Worm (Caenorhabditis elegans): ENCODE results near the gene sorf-1.

sorf-1 gene

DNA sequence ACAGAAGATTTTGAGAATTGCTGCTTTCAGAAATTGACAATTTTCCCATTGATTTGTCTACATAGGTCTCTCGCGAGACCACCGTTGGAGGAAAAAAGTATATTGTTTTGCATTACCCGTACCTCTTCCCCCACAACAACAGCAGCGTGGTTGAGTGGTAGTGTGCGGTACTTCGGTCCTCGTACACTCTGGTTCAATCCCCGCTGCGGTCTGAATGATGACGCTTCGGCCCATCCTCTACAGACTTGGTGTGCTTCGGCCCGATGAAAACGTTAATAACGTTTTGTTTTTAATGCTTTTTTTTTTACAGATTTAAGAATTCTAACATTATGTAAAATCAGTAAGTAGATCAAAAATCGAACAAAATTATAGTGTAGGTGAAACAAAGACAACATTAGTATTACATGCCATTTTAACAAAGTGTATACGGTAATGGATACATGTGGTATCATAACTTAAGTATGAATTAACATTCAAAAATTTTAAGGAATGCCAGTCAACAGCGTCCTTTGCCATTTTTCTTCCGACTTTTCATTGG, 31.1 kb downstream of the sorf-1 start, which contains the start of gene ZK816.3 (continued):
- TF ChIP-seq arid-1 (GFP tag; conservative IDR thresholded peaks at IDR 0.05) = 0 out of 2 replicates have a peak, but pooled peaks have one; percentile 43
- peak; percentile 40 for TF ChIP-seq mep-1 (tag; optimal IDR thresholded peaks at IDR 0.05)
- no peak for TF ChIP-seq nhr-102 (tag; optimal IDR thresholded peaks at IDR 0.05)
- TF ChIP-seq R02D3.7 (tag; optimal IDR thresholded peaks at IDR 0.05) = no peak
- TF ChIP-seq ctbp-1 (GFP tag; IDR thresholded peaks at IDR 0.05) = peak; percentile 64; the same call in 1 of the 2 replicates
- TF ChIP-seq Y5F2A.4 (GFP tag; optimal IDR thresholded peaks at IDR 0.05) = peak; percentile 5
- TF ChIP-seq hlh-30 (tag; optimal IDR thresholded peaks at IDR 0.05; ENCODE audit: insufficient read depth) = peak; percentile 13
- no peak for TF ChIP-seq zip-2 (tag; optimal IDR thresholded peaks at IDR 0.05)
- TF ChIP-seq ztf-11 (tag; optimal IDR thresholded peaks at IDR 0.05) = no peak
- 0 out of 4 replicates have a peak, but pooled peaks of 1 of the 2 experiments have one; percentile 15 for TF ChIP-seq madf-5 (GFP tag; IDR thresholded peaks at IDR 0.05)
- TF ChIP-seq hif-1 (tag; optimal IDR thresholded peaks at IDR 0.05) = no peak
- TF ChIP-seq ama-1 (optimal IDR thresholded peaks at IDR 0.05) = no peak
- TF ChIP-seq ceh-32 (tag; optimal IDR thresholded peaks at IDR 0.05; ENCODE audit: poor library complexity) = no peak
- TF ChIP-seq nhr-111 (GFP tag; optimal IDR thresholded peaks at IDR 0.05) = no peak

DNA sequence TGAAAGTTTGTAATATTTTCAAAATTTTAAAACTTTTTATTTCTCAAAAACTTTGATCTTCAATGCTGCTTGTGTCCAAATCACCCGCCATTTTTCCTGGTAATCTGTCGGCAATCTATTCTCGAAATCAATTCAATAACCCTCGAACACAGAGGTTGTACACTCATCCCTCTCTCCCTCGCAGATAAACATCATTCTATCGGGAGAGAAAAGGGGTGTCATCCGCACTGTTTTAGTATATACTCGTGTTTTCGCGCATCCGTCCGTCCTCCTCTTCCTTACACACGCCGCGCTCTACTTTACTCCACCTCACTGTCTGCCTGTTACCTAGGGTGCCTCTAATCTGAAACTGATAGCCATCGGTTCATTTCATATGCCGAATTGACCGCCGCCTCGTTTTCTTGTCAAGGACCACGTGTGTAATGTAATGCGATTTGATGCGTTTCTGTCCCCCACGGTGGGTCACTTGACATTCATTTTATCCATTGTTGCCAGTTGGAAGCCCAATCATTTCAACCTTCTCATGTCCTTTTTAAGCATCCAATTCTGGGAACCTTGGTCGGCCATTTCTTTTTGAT, 35.3 kb downstream of the sorf-1 start:
- no peak for TF ChIP-seq T26A8.4 (GFP tag; IDR thresholded peaks at IDR 0.05)
- TF ChIP-seq hlh-30 (tag; optimal IDR thresholded peaks at IDR 0.05; ENCODE audit: insufficient read depth) = peak; percentile 50

DNA sequence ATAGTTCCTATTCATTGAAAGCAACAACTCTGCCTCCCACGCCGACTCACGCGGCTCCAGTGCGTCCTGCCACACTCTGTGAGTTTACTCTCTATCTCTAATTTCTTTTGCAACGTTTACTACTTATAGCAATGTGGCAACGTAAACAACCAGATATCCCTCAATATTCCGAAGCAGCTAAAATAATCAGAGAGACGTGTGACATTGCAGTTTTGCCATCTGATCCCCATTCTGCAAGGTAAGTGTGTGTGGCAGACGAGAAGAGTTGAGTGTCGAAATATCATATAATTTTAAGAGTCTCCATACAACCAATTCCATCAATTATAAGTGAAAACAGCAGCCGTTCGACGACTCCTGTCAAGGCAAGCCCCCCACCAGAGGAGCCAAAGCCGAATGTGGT, 39.2 kb downstream of the sorf-1 start:
- TF ChIP-seq nhr-11 (tag; optimal IDR thresholded peaks at IDR 0.05) (no peak), lin-13 (GFP tag; optimal IDR thresholded peaks at IDR 0.05) (no peak), aha-1 (tag) (no peak), tag-97 (GFP tag; IDR thresholded peaks at IDR 0.05) (no peak), ceh-20 (GFP tag; IDR thresholded peaks at IDR 0.05) (no peak), saeg-2 (GFP tag; IDR thresholded peaks at IDR 0.05) (no peak), hif-1 (tag; optimal IDR thresholded peaks at IDR 0.05) (no peak), zip-11 (GFP tag; IDR thresholded peaks at IDR 0.05) (no peak), Y48G9A.11 (GFP tag; IDR thresholded peaks at IDR 0.05) (no peak), daf-8 (GFP tag; IDR thresholded peaks at IDR 0.05) (no peak), lin-1 (GFP tag; IDR thresholded peaks at IDR 0.05) (no peak), F10B5.3 (tag; optimal IDR thresholded peaks at IDR 0.05) (no peak)

DNA sequence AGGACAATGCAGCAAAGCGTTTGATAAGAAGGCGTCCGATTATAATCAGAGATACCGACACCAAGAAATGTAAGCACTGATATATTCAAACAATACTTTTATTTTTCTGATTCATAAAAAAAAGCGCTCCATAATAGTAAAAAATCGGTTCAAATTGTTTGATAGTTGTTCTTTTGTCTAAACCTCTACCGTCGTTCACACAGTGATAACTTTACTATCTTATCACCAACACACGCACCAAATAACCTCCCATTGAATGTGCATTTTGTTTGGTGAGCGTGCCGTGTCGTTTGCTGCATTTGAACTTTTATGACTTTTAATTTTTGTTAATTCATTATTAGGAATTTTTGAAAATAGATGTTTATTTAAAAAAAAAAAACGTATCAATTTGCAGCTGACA, 44.9 kb downstream of the sorf-1 start:
- no peak for TF ChIP-seq lin-13 (GFP tag; optimal IDR thresholded peaks at IDR 0.05)
- TF ChIP-seq lsy-2 (tag; optimal IDR thresholded peaks at IDR 0.05) = no peak
- peak; percentile 63 for TF ChIP-seq hlh-11 (tag; optimal IDR thresholded peaks at IDR 0.05)
- peak; percentile 61 for TF ChIP-seq dve-1 (tag; optimal IDR thresholded peaks at IDR 0.05; ENCODE audit: insufficient read depth)
- TF ChIP-seq php-3 (GFP tag; IDR thresholded peaks at IDR 0.05) = peak; percentile 78
- TF ChIP-seq nhr-41 (GFP tag; IDR thresholded peaks at IDR 0.05) = no peak
- TF ChIP-seq dpl-1 (GFP tag; optimal IDR thresholded peaks at IDR 0.05) = no peak
- peak in 1 of 2 experiments; percentile 44 for TF ChIP-seq unc-62 (GFP tag; optimal IDR thresholded peaks at IDR 0.05 in 1 of 2)
- TF ChIP-seq unc-62 (tag; optimal IDR thresholded peaks at IDR 0.05) = no peak
- TF ChIP-seq pqm-1 (tag; optimal IDR thresholded peaks at IDR 0.05) = peak; percentile 92
- no peak for TF ChIP-seq F49E8.2 (tag; optimal IDR thresholded peaks at IDR 0.05; ENCODE audit: borderline replicate concordance)
- TF ChIP-seq nhr-28 (tag; optimal IDR thresholded peaks at IDR 0.05) = peak; percentile 78
- TF ChIP-seq dmd-6 (GFP tag; IDR thresholded peaks at IDR 0.05) = peak; percentile 66
- TF ChIP-seq nhr-77 (tag; optimal IDR thresholded peaks at IDR 0.05) = peak; percentile 22
- no peak for TF ChIP-seq daf-16 (GFP tag; optimal IDR thresholded peaks at IDR 0.05)
- peak; percentile 52 for TF ChIP-seq daf-16 (tag; optimal IDR thresholded peaks at IDR 0.05)
- peak; percentile 17 for TF ChIP-seq nhr-48 (tag; optimal IDR thresholded peaks at IDR 0.05)
- TF ChIP-seq rbr-2 (tag; optimal IDR thresholded peaks at IDR 0.05) = no peak
- no peak for TF ChIP-seq egl-27 (tag; optimal IDR thresholded peaks at IDR 0.05)
- no peak for TF ChIP-seq ceh-62 (tag; optimal IDR thresholded peaks at IDR 0.05)

All from whole organism, L4 larva.